Fruit fly (Drosophila melanogaster) whole organism, embryonic: ENCODE measurements around the gene Trm7-32.

Experiments used
- Atf3 ChIP-seq: fragments of 200-800 bp; sonication (Bioruptor generic); optimal IDR thresholded peaks from 3 replicates; lab custom pipeline; 2016; ENCODE audit warnings: missing biosample characterization, missing genetic modification characterization
- B-H2 ChIP-seq: fragments of 200-800 bp; sonication (Bioruptor generic); optimal IDR thresholded peaks from 2 replicates; lab custom pipeline; 2018; ENCODE audit warnings: missing biosample characterization, mild to moderate bottlenecking, missing genetic modification characterization
- BEAF-32 ChIP-seq: fragments of 200-800 bp; sonication (Bioruptor generic); optimal IDR thresholded peaks from 3 replicates; lab custom pipeline; 2017; ENCODE audit warnings: missing biosample characterization, missing genetic modification characterization, mild to moderate bottlenecking, moderate library complexity, missing genetic modification reagents
- CG10366 ChIP-seq: fragments of 200-800 bp; sonication (Bioruptor generic); IDR thresholded peaks from 2 replicates; pipeline ENCODE4 v1.3.6; 2022; ENCODE audit warnings: missing biosample characterization, missing genetic modification characterization
- CG11723 ChIP-seq: fragments of 200-800 bp; sonication (Bioruptor generic); optimal IDR thresholded peaks from 2 replicates; lab custom pipeline; 2017; ENCODE audit warnings: missing biosample characterization, mild to moderate bottlenecking, missing genetic modification characterization
- CG12155 ChIP-seq: fragments of 200-800 bp; sonication (Bioruptor generic); optimal IDR thresholded peaks from 3 replicates; lab custom pipeline; 2016; ENCODE audit warnings: missing biosample characterization, missing genetic modification characterization
- CG12744 ChIP-seq: fragments of 200-800 bp; sonication (Bioruptor generic); optimal IDR thresholded peaks from 2 replicates; lab custom pipeline; 2016; ENCODE audit warnings: missing biosample characterization, missing genetic modification characterization
- CG12942 ChIP-seq: fragments of 200-800 bp; sonication (Bioruptor generic); optimal IDR thresholded peaks from 3 replicates; lab custom pipeline; 2016; ENCODE audit warnings: missing biosample characterization, missing genetic modification characterization
- CG13287 ChIP-seq: fragments of 200-800 bp; sonication (Bioruptor generic); IDR thresholded peaks from 2 replicates; pipeline ENCODE4 v1.3.6; 2022; ENCODE audit warnings: missing biosample characterization, missing genetic modification characterization; ENCODE audit not compliant: partially characterized antibody
- CG14014 ChIP-seq: fragments of 200-800 bp; sonication (Bioruptor generic); IDR thresholded peaks from 2 replicates; pipeline ENCODE4 v1.3.6; 2022; ENCODE audit warnings: missing biosample characterization, missing genetic modification characterization
- CG14441 ChIP-seq: fragments of 200-800 bp; sonication (Bioruptor generic); IDR thresholded peaks from 2 replicates; pipeline ENCODE4 v1.3.6; 2022; ENCODE audit warnings: missing biosample characterization, missing genetic modification characterization
- CG14860 ChIP-seq: fragments of 200-800 bp; sonication (Bioruptor generic); IDR thresholded peaks from 3 replicates; pipeline ENCODE4 v1.3.6; 2022; ENCODE audit warnings: missing biosample characterization, missing genetic modification characterization; ENCODE audit not compliant: partially characterized antibody
- CG15073 ChIP-seq: fragments of 200-800 bp; sonication (Bioruptor generic); optimal IDR thresholded peaks from 2 replicates; lab custom pipeline; 2016; ENCODE audit warnings: missing biosample characterization, missing genetic modification characterization
- CG16813 ChIP-seq: fragments of 200-800 bp; sonication (Bioruptor generic); IDR thresholded peaks from 3 replicates; pipeline ENCODE4 v1.3.6; 2022; ENCODE audit warnings: missing biosample characterization, missing genetic modification characterization; ENCODE audit not compliant: partially characterized antibody
- CG2116 ChIP-seq: fragments of 200-800 bp; sonication (Bioruptor generic); optimal IDR thresholded peaks from 3 replicates; lab custom pipeline; 2018; ENCODE audit warnings: missing biosample characterization, mild to moderate bottlenecking, missing genetic modification characterization
- CG2129 ChIP-seq: fragments of 200-800 bp; sonication (Bioruptor generic); IDR thresholded peaks from 2 replicates; pipeline ENCODE4 v1.3.6; 2022; ENCODE audit warnings: missing biosample characterization, missing genetic modification characterization; ENCODE audit not compliant: partially characterized antibody
- CG2202 ChIP-seq: fragments of 200-800 bp; sonication (Bioruptor generic); optimal IDR thresholded peaks from 2 replicates; lab custom pipeline; 2018; ENCODE audit warnings: missing biosample characterization, mild to moderate bottlenecking, missing genetic modification characterization
- CG32532 ChIP-seq: fragments of 200-800 bp; sonication (Bioruptor generic); IDR thresholded peaks from 2 replicates; pipeline ENCODE4 v1.3.6; 2022; ENCODE audit warnings: missing biosample characterization, missing genetic modification characterization
- CG6254 ChIP-seq: fragments of 200-800 bp; sonication (Bioruptor generic); optimal IDR thresholded peaks from 3 replicates; lab custom pipeline; 2017; ENCODE audit warnings: mild to moderate bottlenecking, missing biosample characterization, missing genetic modification reagents, missing genetic modification characterization
- CG6854 ChIP-seq: fragments of 200-800 bp; sonication (Bioruptor generic); optimal IDR thresholded peaks from 3 replicates; lab custom pipeline; 2017; ENCODE audit warnings: missing biosample characterization, mild to moderate bottlenecking, missing genetic modification characterization
- CG7357 ChIP-seq: fragments of 200-800 bp; sonication (Bioruptor generic); IDR thresholded peaks from 3 replicates; pipeline ENCODE4 v1.3.6; 2022; ENCODE audit warnings: missing biosample characterization, missing genetic modification characterization
- CG9932 ChIP-seq: fragments of 200-800 bp; sonication (Bioruptor generic); IDR thresholded peaks from 2 replicates; pipeline ENCODE4 v1.3.6; 2022; ENCODE audit warnings: missing biosample characterization, missing genetic modification characterization
- Dek ChIP-seq: fragments of 200-800 bp; sonication (Bioruptor generic); optimal IDR thresholded peaks from 3 replicates; lab custom pipeline; 2019; ENCODE audit warnings: missing biosample characterization, mild to moderate bottlenecking, missing genetic modification characterization, moderate library complexity
- GATAe ChIP-seq: fragments of 200-800 bp; sonication (Bioruptor generic); conservative IDR thresholded peaks from 2 replicates; pipeline ENCODE4 v1.3.6; 2022; ENCODE audit warnings: missing biosample characterization, missing genetic modification characterization
- Hmr ChIP-seq: fragments of 200-800 bp; sonication (Bioruptor generic); optimal IDR thresholded peaks from 3 replicates; lab custom pipeline; 2017; ENCODE audit warnings: mild to moderate bottlenecking, missing biosample characterization, missing genetic modification reagents, missing genetic modification characterization
- Hmx ChIP-seq: fragments of 200-800 bp; sonication (Bioruptor generic); optimal IDR thresholded peaks from 2 replicates; lab custom pipeline; 2016; ENCODE audit warnings: missing biosample characterization, missing genetic modification characterization
- Hr51 ChIP-seq, 2 experiments: fragments of 200-800 bp; sonication (Bioruptor generic); optimal IDR thresholded peaks; 2 replicates in 1 of 2; 3 replicates in 1 of 2; lab custom pipeline; 2016 to 2018; ENCODE audit warnings: missing biosample characterization in 2 of 2, missing genetic modification characterization in 2 of 2, mild to moderate bottlenecking in 1 of 2, moderate library complexity in 1 of 2
- Myb ChIP-seq: fragments of 200-800 bp; sonication (Bioruptor generic); optimal IDR thresholded peaks from 2 replicates; lab custom pipeline; 2016; ENCODE audit warnings: missing biosample characterization, missing genetic modification characterization
- Six4 ChIP-seq: fragments of 200-800 bp; sonication (Bioruptor generic); optimal IDR thresholded peaks from 2 replicates; lab custom pipeline; 2016; ENCODE audit warnings: missing biosample characterization, missing genetic modification characterization
- Stat92E ChIP-seq, 3 experiments: fragments of >200 bp in 2 of 3; fragments of 200-800 bp in 1 of 3; sonication (Bioruptor generic) in 1 of 3; optimal IDR thresholded peaks; 2 replicates each; lab custom pipeline; 2017 to 2019; ENCODE audit warnings: missing biosample characterization in 3 of 3, missing genetic modification characterization in 3 of 3, mild to moderate bottlenecking in 1 of 3, moderate library complexity in 1 of 3
- YL-1 ChIP-seq: fragments of 200-800 bp; sonication (Bioruptor generic); optimal IDR thresholded peaks from 3 replicates; lab custom pipeline; 2017; ENCODE audit warnings: missing biosample characterization, mild to moderate bottlenecking, missing genetic modification characterization
- ac ChIP-seq: fragments of 200-800 bp; sonication (Bioruptor generic); optimal IDR thresholded peaks from 3 replicates; lab custom pipeline; 2017; ENCODE audit warnings: missing biosample characterization, mild to moderate bottlenecking, missing genetic modification characterization
- ash1 ChIP-seq: fragments of 200-800 bp; sonication (Bioruptor generic); optimal IDR thresholded peaks from 2 replicates; lab custom pipeline; 2018; ENCODE audit warnings: missing biosample characterization, mild to moderate bottlenecking, missing genetic modification characterization
- az2 ChIP-seq: fragments of 200-800 bp; sonication (Bioruptor generic); optimal IDR thresholded peaks from 3 replicates; lab custom pipeline; 2016; ENCODE audit warnings: missing biosample characterization, missing genetic modification characterization
- bsh ChIP-seq, 2 experiments: fragments of 200-800 bp; sonication (Bioruptor generic); optimal IDR thresholded peaks; 2 replicates each; lab custom pipeline; 2017 to 2018; ENCODE audit warnings: mild to moderate bottlenecking in 2 of 2, missing biosample characterization in 2 of 2, missing genetic modification characterization in 2 of 2, moderate library complexity in 1 of 2
- cwo ChIP-seq: fragments of 200-800 bp; sonication (Bioruptor generic); optimal IDR thresholded peaks from 3 replicates; lab custom pipeline; 2017; ENCODE audit warnings: missing biosample characterization, missing genetic modification characterization, mild to moderate bottlenecking, moderate library complexity, missing genetic modification reagents
- esg ChIP-seq: fragments of 200-800 bp; sonication (Bioruptor generic); conservative IDR thresholded peaks from 2 replicates; pipeline ENCODE4 v1.3.6; 2022; ENCODE audit warnings: missing biosample characterization, missing genetic modification characterization
- fd96Cb ChIP-seq: fragments of 200-800 bp; sonication (Bioruptor generic); optimal IDR thresholded peaks from 2 replicates; lab custom pipeline; 2018; ENCODE audit warnings: missing biosample characterization, mild to moderate bottlenecking, missing genetic modification characterization, moderate library complexity
- gt ChIP-seq: fragments of 200-800 bp; sonication (Bioruptor generic); IDR thresholded peaks from 2 replicates; pipeline ENCODE4 v1.3.6; 2022; ENCODE audit warnings: missing biosample characterization, missing genetic modification characterization
- hth ChIP-seq: fragments of >200 bp; optimal IDR thresholded peaks from 2 replicates; lab custom pipeline; 2017; ENCODE audit warnings: inconsistent platforms
- jing ChIP-seq: fragments of 200-800 bp; sonication (Bioruptor generic); optimal IDR thresholded peaks from 2 replicates; lab custom pipeline; 2018; ENCODE audit warnings: missing biosample characterization, mild to moderate bottlenecking, missing genetic modification characterization
- kni ChIP-seq: fragments of 200-800 bp; sonication (Bioruptor generic); optimal IDR thresholded peaks from 3 replicates; lab custom pipeline; 2017; ENCODE audit warnings: mild to moderate bottlenecking, missing biosample characterization, missing genetic modification reagents, missing genetic modification characterization
- luna ChIP-seq: fragments of 200-800 bp; sonication (Bioruptor generic); optimal IDR thresholded peaks from 2 replicates; lab custom pipeline; 2016; ENCODE audit warnings: missing biosample characterization, missing genetic modification characterization
- maf-S ChIP-seq: fragments of 200-800 bp; sonication (Bioruptor generic); optimal IDR thresholded peaks from 2 replicates; lab custom pipeline; 2016; ENCODE audit warnings: missing biosample characterization, missing genetic modification characterization
- mirr ChIP-seq: fragments of 200-800 bp; sonication (Bioruptor generic); optimal IDR thresholded peaks from 3 replicates; lab custom pipeline; 2018; ENCODE audit warnings: missing biosample characterization, mild to moderate bottlenecking, missing genetic modification characterization
- slbo ChIP-seq: fragments of 200-800 bp; sonication (Bioruptor generic); IDR thresholded peaks from 2 replicates; pipeline ENCODE4 v1.3.6; 2022; ENCODE audit warnings: missing biosample characterization, missing genetic modification characterization
- tap ChIP-seq: fragments of 200-800 bp; optimal IDR thresholded peaks from 3 replicates; lab custom pipeline; 2019; ENCODE audit warnings: missing biosample characterization, mild to moderate bottlenecking, missing genetic modification characterization, moderate library complexity
- wdn ChIP-seq: fragments of 200-800 bp; sonication (Bioruptor generic); IDR thresholded peaks from 2 replicates; pipeline ENCODE4 v1.3.6; 2022; ENCODE audit warnings: missing biosample characterization, missing genetic modification characterization
- zfh1 ChIP-seq: fragments of 200-800 bp; sonication (Bioruptor generic); IDR thresholded peaks from 3 replicates; pipeline ENCODE4 v1.3.6; 2022; ENCODE audit warnings: missing biosample characterization, missing genetic modification characterization

The Trm7-32 gene

DNA sequence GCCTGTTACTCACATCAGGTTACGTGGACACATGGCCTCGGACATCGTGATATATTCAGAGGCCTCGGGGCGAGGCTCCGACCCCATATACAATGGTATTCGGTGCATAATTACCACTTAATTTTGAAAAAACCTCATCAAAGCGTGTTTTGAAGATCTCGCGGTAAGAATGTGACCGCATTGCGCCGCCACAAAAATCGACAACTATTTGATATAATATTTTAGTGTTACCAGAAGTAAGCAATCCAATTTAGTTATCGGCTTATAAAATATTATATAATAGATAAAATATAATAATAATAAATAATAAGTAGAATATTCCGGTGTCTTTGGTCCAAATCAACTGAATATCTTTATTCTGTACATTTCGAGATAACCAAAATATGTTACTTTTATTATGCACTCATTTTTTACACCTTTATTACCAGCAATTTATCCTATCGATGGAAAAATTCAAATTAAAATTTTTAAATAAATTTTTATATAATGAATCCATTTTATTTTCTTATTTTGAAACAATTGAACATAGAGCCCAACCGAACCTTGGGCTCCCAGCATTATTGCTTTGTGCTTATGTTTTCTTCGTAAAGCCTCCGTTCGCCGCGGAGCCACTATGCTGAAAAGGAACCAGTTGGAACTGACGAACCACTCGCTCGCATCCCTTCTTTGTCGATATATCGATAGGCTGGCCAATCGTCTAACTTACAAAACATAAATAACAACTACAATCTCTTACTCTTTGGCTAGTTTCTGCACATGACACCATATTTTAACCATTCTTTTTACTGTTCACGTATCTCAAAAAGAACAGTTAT is at the start of gene Trm7-32, which contains the start of gene CG18213 (continued):
- TF ChIP-seq tap (tag; lab: Kevin White, UChicago): no peak
- TF ChIP-seq BEAF-32 (GFP tag; lab: Kevin White, UChicago): peak; percentile 78
- no peak for TF ChIP-seq CG15073
- no peak for TF ChIP-seq ac (GFP tag; lab: Kevin White, UChicago)
- peak; percentile 85 for TF ChIP-seq CG14860 (GFP tag; lab: Robert Waterston, UW)
- no peak for TF ChIP-seq mirr
- no peak for TF ChIP-seq gt (GFP tag; lab: Robert Waterston, UW)
- TF ChIP-seq GATAe (GFP tag; lab: Robert Waterston, UW): no peak
- TF ChIP-seq zfh1: no peak
- TF ChIP-seq Dek (tag; lab: Kevin White, UChicago): no peak
- TF ChIP-seq CG6854 (GFP tag; lab: Kevin White, UChicago): no peak
- TF ChIP-seq CG9932 (GFP tag; lab: Robert Waterston, UW): no peak; the same call in 1 of the 2 replicates
- TF ChIP-seq esg (GFP tag; lab: Robert Waterston, UW): no peak
- peak; percentile 3 for TF ChIP-seq luna (GFP tag; lab: Kevin White, UChicago)
- no peak for TF ChIP-seq Atf3 (GFP tag; lab: Kevin White, UChicago)
- no peak for TF ChIP-seq maf-S (GFP tag; lab: Kevin White, UChicago)
- peak; percentile 59 for TF ChIP-seq CG2116
- peak; percentile 60; the same call in 1 of the 2 replicates for TF ChIP-seq slbo (GFP tag; lab: Robert Waterston, UW)
- TF ChIP-seq CG10366: 0 out of 2 replicates have a peak, but pooled peaks have one; percentile 12
- no peak for TF ChIP-seq Hmr (GFP tag; lab: Kevin White, UChicago)
- TF ChIP-seq B-H2 (GFP tag; lab: Kevin White, UChicago): no peak
- no peak for TF ChIP-seq ash1 (GFP tag; lab: Kevin White, UChicago)
- TF ChIP-seq CG7357 (GFP tag; lab: Robert Waterston, UW): no peak
- TF ChIP-seq Six4: no peak
- TF ChIP-seq Hmx (GFP tag; lab: Kevin White, UChicago): no peak
- TF ChIP-seq CG32532 (GFP tag; lab: Robert Waterston, UW): no peak
- TF ChIP-seq az2 (GFP tag; lab: Kevin White, UChicago): no peak
- peak; percentile 6 for TF ChIP-seq CG6254
- no peak for TF ChIP-seq CG14441 (GFP tag; lab: Robert Waterston, UW)
- TF ChIP-seq Stat92E (GFP tag; optimal IDR thresholded peaks at IDR 0.05; lab: Kevin White, UChicago): no peak
- no peak for TF ChIP-seq Hr51 (GFP tag; optimal IDR thresholded peaks at IDR 0.05; lab: Kevin White, UChicago)
- TF ChIP-seq CG12942: no peak
- TF ChIP-seq Myb: peak; percentile 12
- TF ChIP-seq CG13287 (GFP tag; lab: Robert Waterston, UW): peak; percentile 86
- no peak for TF ChIP-seq CG14014 (GFP tag; lab: Robert Waterston, UW)
- no peak; the same call in 1 of the 2 replicates for TF ChIP-seq CG2129 (GFP tag; lab: Robert Waterston, UW)
- TF ChIP-seq cwo (GFP tag; lab: Kevin White, UChicago): no peak
- no peak for TF ChIP-seq fd96Cb (tag; lab: Kevin White, UChicago)
- peak; percentile 84 for TF ChIP-seq CG16813
- TF ChIP-seq wdn (GFP tag; lab: Robert Waterston, UW): no peak
- TF ChIP-seq bsh (GFP tag; optimal IDR thresholded peaks at IDR 0.05; lab: Kevin White, UChicago): no peak
- TF ChIP-seq CG2202 (tag; lab: Kevin White, UChicago): no peak
- TF ChIP-seq kni (GFP tag; lab: Kevin White, UChicago): no peak
- TF ChIP-seq hth (lab: Kevin White, UChicago): no peak
- TF ChIP-seq CG12155: peak; percentile 23
- no peak for TF ChIP-seq CG12744
- no peak for TF ChIP-seq YL-1 (GFP tag; lab: Kevin White, UChicago)
- no peak for TF ChIP-seq jing (GFP tag; lab: Kevin White, UChicago)
- no peak for TF ChIP-seq CG11723 (GFP tag; lab: Kevin White, UChicago)
